Fruit fly (Drosophila melanogaster): ENCODE data around the gene RpL26.

Gene RpL26

DNA sequence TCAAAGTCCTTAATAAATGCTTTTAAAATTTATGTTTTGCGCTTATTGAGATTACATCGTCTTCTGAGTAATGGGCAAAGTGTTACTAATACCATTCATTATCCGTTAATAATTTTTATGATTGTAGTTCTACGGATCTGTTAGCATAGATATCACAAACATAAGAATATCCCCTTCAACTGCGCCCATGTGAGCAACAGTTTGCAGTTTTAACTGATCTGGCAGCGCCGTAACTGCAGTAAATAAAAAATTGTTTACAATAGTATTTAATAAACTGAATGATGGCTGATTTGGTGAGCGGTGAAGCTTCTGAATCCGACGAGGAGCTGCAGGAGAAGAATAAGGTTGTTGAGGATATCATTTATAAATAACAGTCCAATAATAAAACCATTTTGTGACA lies 28.6 kb upstream of the RpL26 start, which contains the start of gene Blos3 (continued):
- TF ChIP-seq z (GFP tag; IDR thresholded peaks at IDR 0.05): no peak
- TF ChIP-seq jigr1 (GFP tag; IDR thresholded peaks at IDR 0.05): no peak
- peak; percentile 62 for TF ChIP-seq az2 (GFP tag; optimal IDR thresholded peaks at IDR 0.05)
- TF ChIP-seq seq (GFP tag; IDR thresholded peaks at IDR 0.05): no peak
- TF ChIP-seq Ets97D (GFP tag; optimal IDR thresholded peaks at IDR 0.05): peak; percentile 14
- peak; percentile 52 for TF ChIP-seq ind (GFP tag; optimal IDR thresholded peaks at IDR 0.05)
- TF ChIP-seq Dll (GFP tag; IDR thresholded peaks at IDR 0.05; ENCODE audit: partially characterized antibody): no peak
- TF ChIP-seq sob (GFP tag; IDR thresholded peaks at IDR 0.05): no peak
- no peak for TF ChIP-seq HLHmδ (GFP tag; optimal IDR thresholded peaks at IDR 0.05)
- peak; percentile 65 for TF ChIP-seq mam (GFP tag; optimal IDR thresholded peaks at IDR 0.05)
- no peak for TF ChIP-seq ftz-f1 (GFP tag; optimal IDR thresholded peaks at IDR 0.05)
- TF ChIP-seq cg (GFP tag; optimal IDR thresholded peaks at IDR 0.05): no peak
- TF ChIP-seq Side (GFP tag; optimal IDR thresholded peaks at IDR 0.05): peak; percentile 65
- peak; percentile 26 for TF ChIP-seq emc (GFP tag; optimal IDR thresholded peaks at IDR 0.05)
- TF ChIP-seq Atf3 (GFP tag; optimal IDR thresholded peaks at IDR 0.05): peak; percentile 9
- TF ChIP-seq CG9437 (GFP tag; optimal IDR thresholded peaks at IDR 0.05): peak; percentile 13
- TF ChIP-seq Blimp-1 (GFP tag; optimal IDR thresholded peaks at IDR 0.05): no peak
- peak; percentile 49 for TF ChIP-seq Chrac-16 (GFP tag; optimal IDR thresholded peaks at IDR 0.05)
- no peak for TF ChIP-seq prd (optimal IDR thresholded peaks at IDR 0.05)
- peak; percentile 54 for TF ChIP-seq prd (GFP tag; IDR thresholded peaks at IDR 0.05)
- no peak for TF ChIP-seq grn (GFP tag; optimal IDR thresholded peaks at IDR 0.05)
- TF ChIP-seq CG12219 (GFP tag; optimal IDR thresholded peaks at IDR 0.05): peak; percentile 9
- no peak for TF ChIP-seq CG10147 (GFP tag; optimal IDR thresholded peaks at IDR 0.05)
- TF ChIP-seq CG8281 (tag; optimal IDR thresholded peaks at IDR 0.05): no peak
- TF ChIP-seq vnd (GFP tag; IDR thresholded peaks at IDR 0.05; ENCODE audit: partially characterized antibody): no peak
- peak; percentile 25; the same call in 1 of the 3 replicates for TF ChIP-seq CG34422 (GFP tag; IDR thresholded peaks at IDR 0.05)
- TF ChIP-seq aop (GFP tag; IDR thresholded peaks at IDR 0.05): no peak
- TF ChIP-seq ems (GFP tag; optimal IDR thresholded peaks at IDR 0.05): no peak
- TF ChIP-seq slp2 (GFP tag; optimal IDR thresholded peaks at IDR 0.05): peak; percentile 2
- TF ChIP-seq Hmx (GFP tag; optimal IDR thresholded peaks at IDR 0.05): peak; percentile 41
- peak; percentile 27; the same call in 1 of the 2 replicates for TF ChIP-seq CG17328 (GFP tag; IDR thresholded peaks at IDR 0.05)
- TF ChIP-seq B-H1 (GFP tag; IDR thresholded peaks at IDR 0.05): no peak
- TF ChIP-seq CG18619 (GFP tag; optimal IDR thresholded peaks at IDR 0.05): peak; percentile 0
- no peak for TF ChIP-seq CG16813 (GFP tag; IDR thresholded peaks at IDR 0.05; ENCODE audit: partially characterized antibody)
- peak; percentile 11 for TF ChIP-seq MTF-1 (GFP tag; optimal IDR thresholded peaks at IDR 0.05; ENCODE audit: borderline replicate concordance)
- TF ChIP-seq CG17359 (tag; optimal IDR thresholded peaks at IDR 0.05): peak; percentile 58
- peak; percentile 72 for TF ChIP-seq stwl (tag; optimal IDR thresholded peaks at IDR 0.05)
- peak; percentile 19 for TF ChIP-seq tio (GFP tag; optimal IDR thresholded peaks at IDR 0.05)
- TF ChIP-seq btn (GFP tag; optimal IDR thresholded peaks at IDR 0.05): no peak
- TF ChIP-seq NK7.1 (GFP tag; optimal IDR thresholded peaks at IDR 0.05): no peak
- no peak for TF ChIP-seq CG10366 (GFP tag; IDR thresholded peaks at IDR 0.05)
- peak; percentile 40 for TF ChIP-seq CG15696 (tag; optimal IDR thresholded peaks at IDR 0.05)
- peak; percentile 73 for TF ChIP-seq CG1529 (GFP tag; optimal IDR thresholded peaks at IDR 0.05)
- TF ChIP-seq CG34376 (GFP tag; optimal IDR thresholded peaks at IDR 0.05): peak; percentile 0
- TF ChIP-seq unpg (GFP tag; optimal IDR thresholded peaks at IDR 0.05): no peak
- TF ChIP-seq nerfin-1 (tag; optimal IDR thresholded peaks at IDR 0.05): peak; percentile 1
- TF ChIP-seq CG5953 (GFP tag; IDR thresholded peaks at IDR 0.05): no peak
- TF ChIP-seq CG8478 (optimal IDR thresholded peaks at IDR 0.05): no peak
- TF ChIP-seq kni (GFP tag; optimal IDR thresholded peaks at IDR 0.05): no peak
- TF ChIP-seq tgo (GFP tag; IDR thresholded peaks at IDR 0.05): no peak
- TF ChIP-seq Kr (GFP tag; optimal IDR thresholded peaks at IDR 0.05): no peak
- peak; percentile 28 for TF ChIP-seq CG1602 (GFP tag; optimal IDR thresholded peaks at IDR 0.05)
